Fruit fly (Drosophila melanogaster): Measurements from ENCODE around the gene CG2617.

- TF ChIP-seq EcR (GFP tag; optimal IDR thresholded peaks at IDR 0.05), result no peak
- TF ChIP-seq pan (optimal IDR thresholded peaks at IDR 0.05), result no peak
- TF ChIP-seq usp (GFP tag; optimal IDR thresholded peaks at IDR 0.05), result no peak
- TF ChIP-seq psq (optimal IDR thresholded peaks at IDR 0.05), result no peak
These were observed 37.8 kb downstream of the CG2617 start for dm6 chr2L:20720011-20720410.

All from whole organism.